Fruit fly (Drosophila melanogaster) whole organism, prepupa: ENCODE measurements around the gene Smvt.

Source experiments
- Blimp-1 ChIP-seq: fragments of 200-800 bp; sonication (Bioruptor generic); optimal IDR thresholded peaks from 3 replicates; lab custom pipeline; 2017; ENCODE audit warnings: missing biosample characterization, missing genetic modification characterization, mild to moderate bottlenecking, moderate library complexity, missing genetic modification reagents
- CG3032 ChIP-seq: fragments of 200-800 bp; optimal IDR thresholded peaks from 2 replicates; lab custom pipeline; 2019; ENCODE audit warnings: missing biosample characterization, mild to moderate bottlenecking, missing genetic modification characterization, moderate library complexity
- CG4318 ChIP-seq: fragments of 200-800 bp; sonication (Bioruptor generic); optimal IDR thresholded peaks from 3 replicates; lab custom pipeline; 2017; ENCODE audit warnings: missing biosample characterization, mild to moderate bottlenecking, missing genetic modification characterization
- CG6854 ChIP-seq: fragments of 200-800 bp; sonication (Bioruptor generic); optimal IDR thresholded peaks from 2 replicates; lab custom pipeline; 2017; ENCODE audit warnings: missing biosample characterization, mild to moderate bottlenecking, missing genetic modification characterization
- CG7368 ChIP-seq: fragments of 200-800 bp; sonication (Bioruptor generic); optimal IDR thresholded peaks from 3 replicates; lab custom pipeline; 2016; ENCODE audit warnings: missing biosample characterization, missing genetic modification characterization
- Gug ChIP-seq: fragments of 200-800 bp; sonication (Bioruptor generic); IDR thresholded peaks from 2 replicates; pipeline ENCODE4 v1.3.6; 2022; ENCODE audit warnings: missing biosample characterization, missing genetic modification characterization
- Hr39 ChIP-seq: fragments of 200-800 bp; sonication (Bioruptor generic); optimal IDR thresholded peaks from 2 replicates; lab custom pipeline; 2016; ENCODE audit warnings: missing biosample characterization, missing genetic modification characterization
- cyc ChIP-seq: fragments of 200-800 bp; sonication (Bioruptor generic); optimal IDR thresholded peaks from 3 replicates; lab custom pipeline; 2016; ENCODE audit warnings: missing biosample characterization, missing genetic modification characterization
- svp ChIP-seq: fragments of 200-800 bp; sonication (Bioruptor generic); peaks from one replicate; lab custom pipeline; 2016; ENCODE audit warnings: missing biosample characterization, missing genetic modification characterization
- topi ChIP-seq: fragments of 200-800 bp; sonication (Bioruptor generic); optimal IDR thresholded peaks from 3 replicates; lab custom pipeline; 2016; ENCODE audit warnings: missing biosample characterization, missing genetic modification characterization

DNA sequence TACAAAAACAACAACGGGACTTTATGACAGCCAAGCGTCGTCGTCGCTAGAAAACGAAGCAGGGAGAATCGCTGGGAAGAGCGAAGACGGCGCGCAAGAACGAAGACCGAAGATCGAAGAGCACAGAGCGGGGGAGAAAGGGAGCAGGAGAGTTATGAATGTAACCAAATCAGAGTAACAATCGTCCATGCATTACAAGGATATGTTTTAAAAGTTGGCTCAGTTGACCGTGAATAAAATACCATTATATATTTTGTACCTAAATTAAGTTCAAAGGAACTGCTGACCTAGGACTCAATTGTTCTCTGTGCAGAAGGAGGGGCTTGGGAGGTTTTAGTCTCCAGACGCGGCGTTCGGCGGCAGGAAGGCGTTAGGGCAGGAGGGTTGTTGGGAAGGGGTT, 39.9 kb downstream of the Smvt start:
- TF ChIP-seq CG3032 (tag; lab: Kevin White, UChicago) (no peak), CG7368 (GFP tag; lab: Kevin White, UChicago) (no peak), Gug (GFP tag; lab: Robert Waterston, UW) (no peak), CG4318 (no peak), topi (GFP tag; lab: Kevin White, UChicago) (no peak), cyc (no peak), Blimp-1 (GFP tag; lab: Kevin White, UChicago) (no peak), CG6854 (no peak), Hr39 (GFP tag; lab: Kevin White, UChicago) (no peak), svp (GFP tag; lab: Kevin White, UChicago) (no peak)
